Fruit fly (Drosophila melanogaster): ENCODE measurements around the gene CG2680.

Gene CG2680

dm6 chrX:2732127-2732526 is 24.9 kb upstream of the CG2680 start, which contains the start of the genes ttm50 and CG2712 (continued):
- no peak for TF ChIP-seq disco-r (GFP tag; optimal IDR thresholded peaks at IDR 0.05)
- no peak for TF ChIP-seq PHDP (tag; optimal IDR thresholded peaks at IDR 0.05)
- no peak for TF ChIP-seq CG12071 (GFP tag; optimal IDR thresholded peaks at IDR 0.05)
- TF ChIP-seq knrl (GFP tag; IDR thresholded peaks at IDR 0.05; ENCODE audit: partially characterized antibody): peak; percentile 37; the same call in 1 of the 3 replicates
- no peak for TF ChIP-seq psq (GFP tag; optimal IDR thresholded peaks at IDR 0.05)
- TF ChIP-seq Lhr (GFP tag; optimal IDR thresholded peaks at IDR 0.05): no peak
- TF ChIP-seq Sox100B (GFP tag; optimal IDR thresholded peaks at IDR 0.05): no peak
- TF ChIP-seq zen (tag; optimal IDR thresholded peaks at IDR 0.05): peak; percentile 40
- TF ChIP-seq vfl (GFP tag; optimal IDR thresholded peaks at IDR 0.05): peak; percentile 6
- no peak for TF ChIP-seq pfk (GFP tag; optimal IDR thresholded peaks at IDR 0.05)
- TF ChIP-seq CG31365 (tag; optimal IDR thresholded peaks at IDR 0.05): no peak
- no peak for TF ChIP-seq CG12236 (GFP tag; optimal IDR thresholded peaks at IDR 0.05)
- TF ChIP-seq CG3281 (GFP tag; optimal IDR thresholded peaks at IDR 0.05): peak; percentile 60
- no peak for TF ChIP-seq ewg (GFP tag; optimal IDR thresholded peaks at IDR 0.05)
- TF ChIP-seq E2f1 (GFP tag; IDR thresholded peaks at IDR 0.05): peak; percentile 33; the same call in 1 of the 2 replicates
- no peak for TF ChIP-seq inv (GFP tag; IDR thresholded peaks at IDR 0.05; ENCODE audit: partially characterized antibody)
- TF ChIP-seq Gug (GFP tag; IDR thresholded peaks at IDR 0.05): peak; percentile 30; the same call in 1 of the 4 replicates
- TF ChIP-seq CG2889 (GFP tag; IDR thresholded peaks at IDR 0.05): no peak
- TF ChIP-seq prd (optimal IDR thresholded peaks at IDR 0.05): no peak
- TF ChIP-seq prd (GFP tag; IDR thresholded peaks at IDR 0.05): peak; percentile 78
- no peak for TF ChIP-seq CG15073 (GFP tag; optimal IDR thresholded peaks at IDR 0.05)
- peak; percentile 87 for TF ChIP-seq Max (GFP tag; optimal IDR thresholded peaks at IDR 0.05)
- no peak for TF ChIP-seq MTF-1 (GFP tag; optimal IDR thresholded peaks at IDR 0.05; ENCODE audit: borderline replicate concordance)
- peak; percentile 62 for TF ChIP-seq Med (GFP tag)
- no peak for TF ChIP-seq D19B (GFP tag; optimal IDR thresholded peaks at IDR 0.05)
- TF ChIP-seq vnd (GFP tag; IDR thresholded peaks at IDR 0.05; ENCODE audit: partially characterized antibody): no peak
- TF ChIP-seq Awh (GFP tag; IDR thresholded peaks at IDR 0.05): no peak
- TF ChIP-seq CG10654 (GFP tag; optimal IDR thresholded peaks at IDR 0.05): peak; percentile 22
- no peak for TF ChIP-seq CG17328 (GFP tag; IDR thresholded peaks at IDR 0.05)
- peak; percentile 55 for TF ChIP-seq CG3995 (GFP tag; optimal IDR thresholded peaks at IDR 0.05)
- TF ChIP-seq odd (GFP tag; optimal IDR thresholded peaks at IDR 0.05): no peak
- TF ChIP-seq HHEX (GFP tag; optimal IDR thresholded peaks at IDR 0.05): peak; percentile 22
- TF ChIP-seq zfh2 (GFP tag; optimal IDR thresholded peaks at IDR 0.05): peak; percentile 33
- TF ChIP-seq CG13296 (GFP tag; optimal IDR thresholded peaks at IDR 0.05): no peak
- TF ChIP-seq CG9727 (GFP tag; optimal IDR thresholded peaks at IDR 0.05): peak; percentile 70
- TF ChIP-seq chif (GFP tag; optimal IDR thresholded peaks at IDR 0.05): no peak
- TF ChIP-seq Nf-YA (GFP tag; IDR thresholded peaks at IDR 0.05): no peak
- TF ChIP-seq CG9817 (tag; optimal IDR thresholded peaks at IDR 0.05): peak; percentile 66
- no peak for TF ChIP-seq rib (GFP tag; IDR thresholded peaks at IDR 0.05)
- peak; percentile 70 for TF ChIP-seq Xbp1 (GFP tag; optimal IDR thresholded peaks at IDR 0.05)
- TF ChIP-seq MBD-R2 (GFP tag; IDR thresholded peaks at IDR 0.05): peak; percentile 87
- no peak for TF ChIP-seq CG15269 (tag; optimal IDR thresholded peaks at IDR 0.05)
- 0 out of 3 replicates have a peak, but pooled peaks have one; percentile 54 for TF ChIP-seq ken (GFP tag; IDR thresholded peaks at IDR 0.05)
- TF ChIP-seq p53 (GFP tag; optimal IDR thresholded peaks at IDR 0.05): no peak
- TF ChIP-seq wek (GFP tag; optimal IDR thresholded peaks at IDR 0.05): no peak
- peak in 1 of 2 experiments; percentile 4 for TF ChIP-seq tll (GFP tag; optimal IDR thresholded peaks at IDR 0.05)
- 0 out of 2 replicates have a peak, but pooled peaks have one; percentile 27 for TF ChIP-seq Doc2 (GFP tag; IDR thresholded peaks at IDR 0.05)
- no peak for TF ChIP-seq ham (GFP tag; IDR thresholded peaks at IDR 0.05)
- TF ChIP-seq CG12155 (GFP tag; optimal IDR thresholded peaks at IDR 0.05): no peak
- peak; percentile 57 for TF ChIP-seq lilli (GFP tag; optimal IDR thresholded peaks at IDR 0.05)
- TF ChIP-seq C15 (GFP tag; IDR thresholded peaks at IDR 0.05): 0 out of 3 replicates have a peak, but pooled peaks have one; percentile 40

Data from whole organism, embryonic.